Fruit fly (Drosophila melanogaster): Measurements from ENCODE around the gene Oatp30B.

DNA sequence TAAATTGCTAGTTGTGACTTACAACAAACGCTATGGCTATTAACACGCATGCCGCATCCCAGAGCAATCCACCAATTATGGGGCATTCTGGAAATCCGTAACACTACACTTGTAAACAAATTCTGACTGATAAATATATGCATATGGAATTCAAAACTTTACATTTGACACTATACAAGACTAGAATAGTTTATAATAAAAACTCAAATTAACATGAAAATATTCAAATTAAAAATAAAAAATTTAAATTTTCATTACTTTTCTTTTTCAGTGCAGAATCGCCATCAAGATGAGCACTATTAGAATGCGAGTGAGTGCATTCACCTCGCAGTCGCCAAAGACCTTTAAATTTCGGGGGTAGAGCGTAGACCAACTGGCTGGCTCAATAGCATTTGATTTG lies 64.9 kb downstream of the Oatp30B start:
- TF ChIP-seq CG8478 (optimal IDR thresholded peaks at IDR 0.05) (no peak), psq (optimal IDR thresholded peaks at IDR 0.05) (no peak), Dll (optimal IDR thresholded peaks at IDR 0.05) (no peak), usp (GFP tag; optimal IDR thresholded peaks at IDR 0.05) (no peak), EcR (GFP tag; optimal IDR thresholded peaks at IDR 0.05) (no peak)

All from whole organism.